Worm (Caenorhabditis elegans): ENCODE results near the gene skr-12.
A peak's percentile ranks its signal among the peaks of the same experiment; 100 is the strongest.

The skr-12 gene

DNA sequence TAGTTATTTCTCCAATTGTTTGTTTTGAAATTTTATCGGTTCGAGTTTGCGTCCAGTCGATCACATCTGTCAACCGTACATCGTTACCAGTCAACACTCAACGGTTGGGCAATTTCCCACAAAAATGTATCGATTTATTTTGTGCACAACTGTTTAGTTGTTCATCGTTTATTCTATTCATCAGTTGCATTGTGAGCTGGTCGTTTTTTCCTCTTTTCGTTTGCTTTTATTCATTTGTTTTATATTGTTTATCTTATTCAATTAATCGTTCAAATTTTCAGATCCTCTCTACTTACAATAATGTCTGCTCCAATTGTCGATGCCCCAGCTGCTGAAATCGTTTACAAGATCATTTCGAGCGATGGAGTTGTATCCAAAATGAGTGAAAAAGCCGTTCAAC is at the start of gene skr-12:
skr-12 (plus strand) TSS at position 301 of the 400 bp plus-strand sequence.
- TF ChIP-seq hlh-1 (tag; optimal IDR thresholded peaks at IDR 0.05) (no peak), elt-3 (tag; optimal IDR thresholded peaks at IDR 0.05) (no peak), ceh-43 (GFP tag; optimal IDR thresholded peaks at IDR 0.05) (no peak)

- TF ChIP-seq elt-1 (tag; optimal IDR thresholded peaks at IDR 0.05; ENCODE audit: borderline replicate concordance, insufficient read depth) (no peak), blmp-1 (tag; optimal IDR thresholded peaks at IDR 0.05) (no peak), mls-2 (tag; optimal IDR thresholded peaks at IDR 0.05) (no peak), tbx-8 (GFP tag; optimal IDR thresholded peaks at IDR 0.05) (no peak), snpc-4 (tag; optimal IDR thresholded peaks at IDR 0.05) (no peak), mep-1 (tag; optimal IDR thresholded peaks at IDR 0.05) (peak; percentile 48), lin-32 (GFP tag; optimal IDR thresholded peaks at IDR 0.05) (no peak), ceh-39 (tag; optimal IDR thresholded peaks at IDR 0.05) (peak; percentile 33), ceh-83 (GFP tag; optimal IDR thresholded peaks at IDR 0.05) (no peak), flh-1 (GFP tag; optimal IDR thresholded peaks at IDR 0.05) (no peak), nhr-2 (tag; optimal IDR thresholded peaks at IDR 0.05) (no peak), elt-3 (tag; optimal IDR thresholded peaks at IDR 0.05) (no peak)
Observed at ce11 chrIV:17118585-17118984, 48.5 kb upstream of the skr-12 start, which contains the start of gene uaf-2. TSS of gene uaf-2 (minus strand) at chrIV:17118767.

- no peak for TF ChIP-seq mab-5 (tag; optimal IDR thresholded peaks at IDR 0.05)
- TF ChIP-seq tbx-8 (GFP tag; optimal IDR thresholded peaks at IDR 0.05): no peak
- TF ChIP-seq elt-1 (tag; optimal IDR thresholded peaks at IDR 0.05; ENCODE audit: borderline replicate concordance, insufficient read depth): no peak
- TF ChIP-seq hlh-1 (tag; optimal IDR thresholded peaks at IDR 0.05): no peak
- no peak for TF ChIP-seq unc-62 (GFP tag; optimal IDR thresholded peaks at IDR 0.05)
- TF ChIP-seq ham-2 (GFP tag; optimal IDR thresholded peaks at IDR 0.05): no peak
- no peak for TF ChIP-seq nhr-76 (tag; optimal IDR thresholded peaks at IDR 0.05)
- TF ChIP-seq bed-3 (GFP tag; optimal IDR thresholded peaks at IDR 0.05): no peak
- no peak for TF ChIP-seq nhr-28 (tag; optimal IDR thresholded peaks at IDR 0.05)
- TF ChIP-seq nhr-237 (tag; optimal IDR thresholded peaks at IDR 0.05): no peak
- no peak for TF ChIP-seq mls-2 (tag; optimal IDR thresholded peaks at IDR 0.05)
- no peak for TF ChIP-seq ceh-43 (GFP tag; optimal IDR thresholded peaks at IDR 0.05)
- no peak for TF ChIP-seq unc-39 (tag; optimal IDR thresholded peaks at IDR 0.05)
- no peak for TF ChIP-seq sptf-1 (tag; optimal IDR thresholded peaks at IDR 0.05)
- no peak for TF ChIP-seq flh-1 (GFP tag; optimal IDR thresholded peaks at IDR 0.05)
- TF ChIP-seq snpc-4 (tag; optimal IDR thresholded peaks at IDR 0.05): no peak
- no peak for TF ChIP-seq sem-2 (GFP tag; optimal IDR thresholded peaks at IDR 0.05)
- no peak for TF ChIP-seq lin-32 (GFP tag; optimal IDR thresholded peaks at IDR 0.05)
Observed at ce11 chrIV:17118987-17119732, 47.9 kb upstream of the skr-12 start, which contains the start of gene itsn-1. TSS of gene itsn-1 (plus strand) at chrIV:17119682.

DNA sequence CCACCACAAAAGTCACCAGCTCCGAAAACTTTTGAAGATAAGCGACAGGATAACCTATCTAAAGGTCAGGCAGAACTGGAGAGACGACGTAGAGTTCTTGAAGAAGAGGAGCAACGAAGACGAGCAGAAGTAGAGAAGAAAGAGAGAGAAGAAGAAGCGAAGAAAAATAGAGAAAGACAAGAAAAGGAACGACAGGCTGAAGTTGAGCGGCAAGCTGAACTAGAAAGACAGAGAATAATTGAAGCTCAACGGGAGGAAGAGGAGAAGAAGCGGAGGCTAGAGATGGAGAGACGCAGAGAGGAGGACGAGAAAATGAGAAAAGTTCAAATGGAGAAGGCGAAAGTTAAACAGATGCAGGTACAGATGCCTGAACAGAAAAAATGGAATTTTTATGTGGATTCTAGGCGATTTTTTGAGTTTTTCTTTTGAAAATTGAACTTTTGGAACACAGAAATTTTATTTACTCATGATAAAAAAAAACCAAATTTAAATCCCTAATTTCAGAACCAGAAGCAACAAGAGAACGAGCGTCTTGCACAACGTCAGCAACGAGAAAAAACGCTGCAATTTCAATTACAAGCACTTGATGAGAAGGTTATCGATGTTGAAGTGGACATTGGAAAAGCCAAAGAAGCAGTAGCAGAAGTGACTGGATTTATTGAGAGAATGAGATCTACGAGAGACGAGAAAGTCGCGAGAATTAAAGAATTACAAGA is 45.9 kb upstream of the skr-12 start:
- TF ChIP-seq zip-8 (tag; optimal IDR thresholded peaks at IDR 0.05) (no peak), ces-1 (GFP tag; optimal IDR thresholded peaks at IDR 0.05) (peak; percentile 33)

- TF ChIP-seq snpc-4 (tag; optimal IDR thresholded peaks at IDR 0.05) (no peak), ztf-11 (tag; optimal IDR thresholded peaks at IDR 0.05) (no peak), flh-1 (GFP tag; optimal IDR thresholded peaks at IDR 0.05) (no peak), tbx-8 (GFP tag; optimal IDR thresholded peaks at IDR 0.05) (no peak), mls-2 (tag; optimal IDR thresholded peaks at IDR 0.05) (no peak), ces-1 (GFP tag; optimal IDR thresholded peaks at IDR 0.05) (no peak)
Observed at ce11 chrIV:17125967-17126366, 41.1 kb upstream of the skr-12 start.

DNA sequence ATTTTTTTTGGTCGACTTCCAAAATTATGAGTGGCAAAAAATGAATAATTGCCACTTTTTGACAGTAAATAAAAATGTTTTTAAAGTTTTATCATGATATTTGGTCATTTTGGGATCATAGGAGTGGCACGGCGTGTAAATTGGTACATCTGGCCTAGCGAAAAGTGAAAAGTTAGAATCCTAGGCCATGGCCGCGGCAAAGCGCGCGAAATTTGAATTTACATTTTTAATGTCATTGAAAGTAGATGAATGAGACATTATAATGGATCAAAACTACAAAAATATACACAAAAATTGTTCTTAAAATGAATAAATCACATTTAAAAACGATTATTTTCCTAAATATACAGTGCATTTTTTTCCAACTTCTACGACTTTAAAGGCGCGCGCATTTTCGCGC is 40.6 kb upstream of the skr-12 start:
- no peak for TF ChIP-seq elt-1 (tag; optimal IDR thresholded peaks at IDR 0.05; ENCODE audit: borderline replicate concordance, insufficient read depth)
- no peak for TF ChIP-seq unc-120 (tag; optimal IDR thresholded peaks at IDR 0.05; ENCODE audit: poor library complexity, severe bottlenecking)
- no peak for TF ChIP-seq ceh-43 (GFP tag; optimal IDR thresholded peaks at IDR 0.05)
- no peak for TF ChIP-seq lin-32 (GFP tag; optimal IDR thresholded peaks at IDR 0.05)
- TF ChIP-seq ces-1 (GFP tag; optimal IDR thresholded peaks at IDR 0.05): no peak
- no peak for TF ChIP-seq nhr-237 (tag; optimal IDR thresholded peaks at IDR 0.05)
- no peak for TF ChIP-seq nhr-76 (tag; optimal IDR thresholded peaks at IDR 0.05)
- no peak for TF ChIP-seq mls-2 (tag; optimal IDR thresholded peaks at IDR 0.05)
- no peak for TF ChIP-seq elt-3 (tag; optimal IDR thresholded peaks at IDR 0.05)
- no peak for TF ChIP-seq cnd-1 (tag; optimal IDR thresholded peaks at IDR 0.05)
- TF ChIP-seq ceh-39 (tag; optimal IDR thresholded peaks at IDR 0.05): no peak
- no peak for TF ChIP-seq flh-1 (GFP tag; optimal IDR thresholded peaks at IDR 0.05)
- TF ChIP-seq unc-62 (GFP tag; optimal IDR thresholded peaks at IDR 0.05): no peak
- TF ChIP-seq hlh-1 (tag; optimal IDR thresholded peaks at IDR 0.05): no peak
- no peak for TF ChIP-seq sptf-1 (tag; optimal IDR thresholded peaks at IDR 0.05)
- TF ChIP-seq tbx-8 (GFP tag; optimal IDR thresholded peaks at IDR 0.05): no peak
- no peak for TF ChIP-seq lsy-2 (tag; optimal IDR thresholded peaks at IDR 0.05)
- TF ChIP-seq bed-3 (GFP tag; optimal IDR thresholded peaks at IDR 0.05): no peak
- no peak for TF ChIP-seq drap-1 (GFP tag; optimal IDR thresholded peaks at IDR 0.05)

Measured in whole organism, mixed stage, embryonic.